Fruit fly (Drosophila melanogaster) whole organism, larva: Measurements from ENCODE around the gene Jhbp13.

ENCODE experiments used
- noc ChIP-seq: fragments of 200-800 bp; sonication (Bioruptor generic); optimal IDR thresholded peaks from 3 replicates; lab custom pipeline; 2019; ENCODE audit warnings: missing biosample characterization, mild to moderate bottlenecking, missing genetic modification characterization, moderate library complexity

The Jhbp13 gene

dm6 chr2L:13222225-13222648 is 17.6 kb upstream of the Jhbp13 start, which contains the start of the genes Ski6 and CG16812:
TSS of gene Ski6 (minus strand) at chr2L:13222429.
TSS of gene CG16812 (plus strand) at chr2L:13222587.
- TF ChIP-seq noc (tag; lab: Kevin White, UChicago), result no peak

dm6 chr2L:13225225-13225840 is 14.5 kb upstream of the Jhbp13 start, which contains the start of gene CG15480:
TSS of gene CG15480 (minus strand) at chr2L:13225275.
- TF ChIP-seq noc (tag; lab: Kevin White, UChicago), result no peak

- TF ChIP-seq noc (tag; lab: Kevin White, UChicago), result no peak
Measured at dm6 chr2L:13227242-13227641, 12.5 kb upstream of the Jhbp13 start, which contains the start of gene CG16813. TSS of gene CG16813 (plus strand) at chr2L:13227529.

- no peak for TF ChIP-seq noc (tag; lab: Kevin White, UChicago)
Measured at dm6 chr2L:13229388-13229882, 10.4 kb upstream of the Jhbp13 start, which contains the start of gene CG16815. TSS of gene CG16815 (plus strand) at chr2L:13229832.

DNA sequence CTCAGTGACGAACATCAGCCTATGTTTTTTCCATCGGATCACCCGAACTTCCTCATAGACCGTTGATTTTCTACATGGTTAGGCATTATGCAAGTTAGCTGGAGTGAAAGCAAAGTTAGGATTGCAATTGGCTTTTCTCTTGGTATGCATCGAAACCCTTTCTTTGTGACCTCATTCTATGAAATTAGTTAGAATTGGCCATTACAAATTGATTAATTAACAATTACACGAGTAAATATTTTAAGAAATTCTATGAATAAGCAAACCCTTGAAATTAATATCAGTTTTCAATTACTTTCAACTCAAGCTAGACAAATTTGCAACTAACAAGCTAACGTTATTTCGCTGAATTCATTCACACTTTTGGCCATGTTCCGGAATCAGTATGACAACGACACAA is 8.1 kb upstream of the Jhbp13 start, which contains the start of gene Prosalpha6T:
Gene Prosalpha6T, plus strand, starts transcription at position 301 of the 400 bp plus-strand sequence.
- TF ChIP-seq noc (tag; lab: Kevin White, UChicago), result no peak

DNA sequence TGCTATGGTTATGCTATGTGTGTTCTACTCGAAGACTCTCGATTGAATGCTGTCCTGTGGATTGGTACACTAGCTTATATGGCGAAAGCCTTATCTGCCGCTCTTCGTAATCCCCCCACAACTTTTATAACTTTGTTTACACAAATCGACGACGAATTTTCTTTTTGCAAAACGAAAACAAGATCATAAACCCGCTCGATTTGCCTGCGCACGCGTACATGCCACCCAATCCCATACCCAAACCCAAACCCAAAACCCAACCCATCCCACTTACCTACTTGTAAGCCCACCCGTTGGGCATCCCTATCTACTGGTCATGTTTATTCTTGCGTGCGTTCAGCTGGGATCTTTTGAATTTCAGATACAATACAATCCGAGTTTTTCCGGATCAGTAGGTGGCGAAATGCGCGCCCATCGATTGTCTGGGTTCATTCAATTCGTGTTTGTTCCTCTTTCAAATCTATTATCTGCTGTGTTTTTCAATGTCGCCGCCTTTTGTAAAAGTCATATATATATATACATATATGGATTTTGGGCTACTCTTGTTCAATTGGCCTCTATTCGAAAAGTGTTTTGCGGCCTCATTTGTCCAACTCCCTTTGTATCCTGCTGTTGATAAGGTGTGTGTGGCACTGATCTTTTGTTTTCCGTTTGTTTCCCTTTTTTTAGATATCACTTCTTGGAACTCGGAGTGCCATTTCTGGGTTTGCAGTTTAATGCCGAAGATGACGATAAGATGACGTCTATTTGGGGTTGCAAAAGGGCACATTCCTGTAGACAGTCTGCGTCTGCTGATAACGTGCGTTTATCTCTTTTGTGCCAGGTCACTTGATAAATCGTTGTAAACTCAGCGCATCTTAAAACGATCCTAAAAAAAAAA is 4.9 kb upstream of the Jhbp13 start, which contains the start of gene Mabi:
Gene Mabi, minus strand, starts transcription at position 51 of the 880 bp plus-strand sequence.
- TF ChIP-seq noc (tag; lab: Kevin White, UChicago), result no peak

DNA sequence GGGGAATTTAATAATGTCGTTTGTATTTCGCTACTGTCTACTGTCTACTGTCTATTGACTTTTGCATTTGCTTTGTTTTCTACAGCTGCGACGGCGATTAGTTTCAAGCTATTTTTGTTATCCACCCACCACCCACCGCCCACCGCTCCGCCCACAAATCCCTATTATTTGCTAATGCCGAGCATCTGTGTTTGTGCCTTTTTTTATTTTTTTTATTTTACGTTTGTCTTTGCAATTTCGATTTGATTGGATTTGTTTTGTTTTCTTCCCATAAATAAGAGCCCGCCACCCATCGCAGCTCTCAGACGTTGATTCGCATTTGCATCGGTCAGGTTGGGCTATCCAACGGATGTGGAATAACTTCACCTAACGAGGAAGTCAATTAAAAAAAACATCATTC is 3.6 kb upstream of the Jhbp13 start, which contains the start of gene Jhbp14:
Gene Jhbp14, plus strand, starts transcription at position 301 of the 400 bp plus-strand sequence.
- TF ChIP-seq noc (tag; lab: Kevin White, UChicago), result no peak

- TF ChIP-seq noc (tag; lab: Kevin White, UChicago), result no peak
Measured at dm6 chr2L:13244759-13245308, 5.0 kb downstream of the Jhbp13 start.

dm6 chr2L:13245855-13246645 is 6.3 kb downstream of the Jhbp13 start, which contains the start of gene CG16820:
TSS of gene CG16820 (plus strand) at chr2L:13246232.
- TF ChIP-seq noc (tag; lab: Kevin White, UChicago), result no peak

- no peak for TF ChIP-seq noc (tag; lab: Kevin White, UChicago)
Measured at dm6 chr2L:13251167-13251566, 11.4 kb downstream of the Jhbp13 start.

dm6 chr2L:13257177-13257576 is 17.4 kb downstream of the Jhbp13 start, which contains the start of gene Naa20B:
TSS of gene Naa20B (plus strand) at chr2L:13257477.
- TF ChIP-seq noc (tag; lab: Kevin White, UChicago), result no peak

DNA sequence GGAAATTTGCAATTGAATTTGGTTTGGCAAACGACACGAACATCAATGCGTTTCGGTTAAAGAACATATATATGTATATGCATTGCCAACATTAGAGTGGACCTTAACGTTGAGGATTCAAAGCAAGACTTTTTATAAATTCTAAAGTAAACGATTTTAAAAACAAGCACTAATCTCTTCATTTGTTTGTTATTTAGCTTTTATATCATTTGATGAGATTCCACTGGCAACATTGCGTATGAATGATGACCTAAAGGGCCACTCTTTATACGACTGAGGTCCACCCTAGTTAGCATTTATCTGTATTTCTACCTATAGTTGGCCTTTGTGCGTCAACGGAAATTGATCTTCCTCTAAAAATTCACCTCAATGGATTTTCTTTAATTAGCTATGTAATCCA is 18.9 kb downstream of the Jhbp13 start:
- no peak for TF ChIP-seq noc (tag; lab: Kevin White, UChicago)

DNA sequence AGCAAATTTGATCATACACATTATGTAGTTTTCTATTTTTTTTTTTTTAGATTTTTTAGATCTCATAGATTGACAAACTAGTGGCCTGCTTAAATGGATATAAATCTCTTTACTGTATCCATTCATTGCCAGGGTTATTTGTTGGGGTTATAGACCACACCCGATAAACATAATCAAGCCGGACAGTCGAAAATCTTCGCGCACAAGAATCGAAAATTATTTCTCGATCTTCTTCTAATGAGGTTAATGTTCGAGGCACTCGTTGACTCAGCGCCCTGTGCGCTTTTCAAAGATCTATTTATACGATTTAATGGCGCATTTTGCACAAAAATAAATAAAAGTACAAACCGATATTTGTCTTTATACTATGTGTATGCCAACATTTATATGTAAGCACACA is 19.9 kb downstream of the Jhbp13 start, which contains the start of gene CG31730:
Gene CG31730, minus strand, starts transcription at position 101 of the 400 bp plus-strand sequence.
- no peak for TF ChIP-seq noc (tag; lab: Kevin White, UChicago)

DNA sequence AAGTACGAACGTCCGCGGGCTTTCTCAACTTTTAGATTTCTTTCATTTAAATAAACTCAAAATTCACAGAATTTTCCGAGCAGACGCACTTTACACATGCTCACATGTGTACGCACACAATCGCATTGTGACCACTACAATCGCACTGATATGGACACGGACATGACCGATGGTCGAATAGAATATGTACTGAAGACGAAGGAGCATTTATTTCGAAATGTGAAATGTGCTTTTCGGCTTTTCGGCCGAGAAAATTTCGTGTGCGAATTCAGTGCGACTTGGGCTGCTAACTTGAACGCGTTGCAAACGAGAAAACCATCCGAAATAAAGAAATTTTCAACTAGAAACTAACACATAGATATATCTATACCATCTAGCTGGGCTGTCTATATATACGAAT is 21.0 kb downstream of the Jhbp13 start, which contains the start of gene CG44085:
Gene CG44085, plus strand, starts transcription at position 269 of the 400 bp plus-strand sequence.
- no peak for TF ChIP-seq noc (tag; lab: Kevin White, UChicago)
